Fruit fly (Drosophila melanogaster) whole organism, adult: ENCODE results near the gene CG33223.

ENCODE experiments used
- CG11617 ChIP-seq: fragments of 200-800 bp; sonication (Bioruptor generic); optimal IDR thresholded peaks from 2 replicates; lab custom pipeline; 2017; ENCODE audit warnings: mild to moderate bottlenecking, missing biosample characterization, missing genetic modification reagents, missing genetic modification characterization
- CG12768 ChIP-seq: fragments of 200-800 bp; sonication (Bioruptor generic); optimal IDR thresholded peaks from 2 replicates; lab custom pipeline; 2017; ENCODE audit warnings: missing biosample characterization, missing genetic modification characterization, mild to moderate bottlenecking, moderate library complexity, missing genetic modification reagents
- CG14711 ChIP-seq: fragments of 200-800 bp; sonication (Bioruptor generic); optimal IDR thresholded peaks from 2 replicates; lab custom pipeline; 2018; ENCODE audit warnings: missing biosample characterization, mild to moderate bottlenecking, missing genetic modification characterization, moderate library complexity
- CG1620 ChIP-seq: fragments of 200-800 bp; sonication (Bioruptor generic); optimal IDR thresholded peaks from 2 replicates; lab custom pipeline; 2016; ENCODE audit warnings: missing biosample characterization, missing genetic modification characterization
- CG33017 ChIP-seq: fragments of 200-800 bp; sonication (Bioruptor generic); optimal IDR thresholded peaks from 2 replicates; lab custom pipeline; 2018; ENCODE audit warnings: missing biosample characterization, mild to moderate bottlenecking, missing genetic modification characterization, moderate library complexity
- CG5204 ChIP-seq: fragments of 200-800 bp; sonication (Bioruptor generic); optimal IDR thresholded peaks from 2 replicates; lab custom pipeline; 2016; ENCODE audit warnings: missing biosample characterization, missing genetic modification characterization
- CG7045 ChIP-seq: fragments of 200-800 bp; sonication (Bioruptor generic); optimal IDR thresholded peaks from 2 replicates; lab custom pipeline; 2017; ENCODE audit warnings: missing biosample characterization, mild to moderate bottlenecking, missing genetic modification characterization
- CG7101 ChIP-seq: fragments of 200-800 bp; sonication (Bioruptor generic); optimal IDR thresholded peaks from 2 replicates; lab custom pipeline; 2018; ENCODE audit warnings: missing biosample characterization, mild to moderate bottlenecking, missing genetic modification characterization, moderate library complexity
- Crg-1 ChIP-seq: fragments of 200-800 bp; sonication (Bioruptor generic); optimal IDR thresholded peaks from 2 replicates; lab custom pipeline; 2016; ENCODE audit warnings: missing biosample characterization, missing genetic modification characterization
- Hr96 ChIP-seq: fragments of 200-800 bp; sonication (Bioruptor generic); optimal IDR thresholded peaks from 2 replicates; lab custom pipeline; 2016; ENCODE audit warnings: missing biosample characterization, missing genetic modification characterization
- Mnt ChIP-seq: fragments of 200-800 bp; sonication (Bioruptor generic); optimal IDR thresholded peaks from 2 replicates; lab custom pipeline; 2016; ENCODE audit warnings: missing biosample characterization, mild to moderate bottlenecking, missing genetic modification characterization
- bab1 ChIP-seq: fragments of 200-800 bp; sonication (Bioruptor generic); optimal IDR thresholded peaks from 3 replicates; lab custom pipeline; 2019; ENCODE audit warnings: missing biosample characterization, mild to moderate bottlenecking, missing genetic modification characterization, moderate library complexity
- cic ChIP-seq: fragments of 200-800 bp; sonication (Bioruptor generic); optimal IDR thresholded peaks from 2 replicates; lab custom pipeline; 2017; ENCODE audit warnings: missing biosample characterization, mild to moderate bottlenecking, missing genetic modification characterization, moderate library complexity
- cnc ChIP-seq, 2 experiments: fragments of >200 bp; optimal IDR thresholded peaks; 2 replicates each; lab custom pipeline; 2017
- kay ChIP-seq: fragments of 200-800 bp; sonication (Bioruptor generic); peaks from one replicate; lab custom pipeline; 2016; ENCODE audit warnings: missing biosample characterization, missing genetic modification characterization, borderline replicate concordance
- ovo ChIP-seq: fragments of 200-800 bp; sonication (Bioruptor generic); optimal IDR thresholded peaks from 2 replicates; lab custom pipeline; 2016; ENCODE audit warnings: missing biosample characterization, missing genetic modification characterization
- pad ChIP-seq: fragments of 200-800 bp; sonication (Bioruptor generic); optimal IDR thresholded peaks from 3 replicates; lab custom pipeline; 2017; ENCODE audit warnings: missing biosample characterization, missing genetic modification characterization, mild to moderate bottlenecking, moderate library complexity, missing genetic modification reagents
- tj ChIP-seq: fragments of 200-800 bp; sonication (Bioruptor generic); optimal IDR thresholded peaks from 3 replicates; lab custom pipeline; 2017; ENCODE audit warnings: missing biosample characterization, mild to moderate bottlenecking, missing genetic modification characterization, moderate library complexity
- toe ChIP-seq: fragments of 200-800 bp; sonication (Bioruptor generic); optimal IDR thresholded peaks from 2 replicates; lab custom pipeline; 2016; ENCODE audit warnings: missing biosample characterization, missing genetic modification characterization

The CG33223 gene

DNA sequence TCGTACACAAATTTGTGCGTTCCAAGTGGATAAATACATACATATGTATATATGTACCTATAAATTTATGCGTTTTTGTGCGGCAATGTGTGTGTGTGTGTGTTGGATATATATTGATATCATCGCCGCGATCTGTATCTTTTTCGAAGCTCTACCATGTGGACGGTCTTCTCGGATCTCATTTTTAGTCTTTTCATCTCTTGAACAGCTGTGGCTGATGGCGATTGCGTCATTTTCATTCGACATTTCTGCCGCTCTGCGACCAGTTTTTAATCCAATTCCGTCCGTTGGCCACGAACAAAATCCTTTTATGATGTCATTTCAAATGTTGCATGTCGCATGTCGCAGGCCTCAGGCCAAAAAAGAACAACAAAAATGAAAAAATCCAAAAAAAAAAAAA is 36.8 kb upstream of the CG33223 start:
- TF ChIP-seq CG33017 (tag; lab: Kevin White, UChicago) (no peak), CG12768 (GFP tag; lab: Kevin White, UChicago) (no peak), tj (GFP tag; lab: Kevin White, UChicago) (no peak), pad (no peak), bab1 (GFP tag; lab: Kevin White, UChicago) (no peak), CG7045 (GFP tag; lab: Kevin White, UChicago) (no peak), cnc (optimal IDR thresholded peaks at IDR 0.05; lab: Kevin White, UChicago) (no peak), kay (no peak), cic (GFP tag; lab: Kevin White, UChicago) (no peak)

DNA sequence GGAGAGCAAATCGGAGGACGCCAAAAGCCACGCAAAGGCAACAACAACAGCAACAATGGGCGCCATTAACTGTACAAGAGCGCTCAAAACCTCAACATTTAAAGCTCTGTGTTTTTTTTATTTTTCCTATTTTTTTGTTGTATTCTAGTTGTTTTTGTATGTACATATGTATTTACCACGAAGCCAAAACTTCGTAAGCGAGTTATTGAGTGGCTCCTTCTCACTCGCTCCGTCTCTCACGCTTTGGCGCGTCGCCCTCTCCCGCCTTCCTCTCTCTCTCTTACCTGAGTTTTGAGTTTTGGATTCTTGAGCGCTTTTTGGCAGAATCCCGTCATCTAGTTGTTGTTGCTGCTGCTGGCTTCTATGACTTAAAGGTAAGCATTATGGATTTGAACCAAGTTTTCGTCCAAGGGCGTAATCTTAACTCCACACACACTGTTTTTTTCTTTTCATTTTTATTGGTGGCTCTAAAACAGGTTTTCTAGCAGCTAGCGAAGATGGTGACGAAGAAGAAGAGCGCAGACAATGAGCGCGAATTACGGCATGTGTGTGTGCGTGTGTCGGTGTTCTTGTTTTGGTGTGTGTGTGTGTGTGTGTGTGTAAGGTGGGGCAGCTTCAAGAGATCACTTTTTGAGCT is 34.5 kb upstream of the CG33223 start:
- TF ChIP-seq pad (peak; percentile 67), ovo (GFP tag; lab: Kevin White, UChicago) (no peak), Hr96 (GFP tag; lab: Kevin White, UChicago) (no peak), CG14711 (no peak)

DNA sequence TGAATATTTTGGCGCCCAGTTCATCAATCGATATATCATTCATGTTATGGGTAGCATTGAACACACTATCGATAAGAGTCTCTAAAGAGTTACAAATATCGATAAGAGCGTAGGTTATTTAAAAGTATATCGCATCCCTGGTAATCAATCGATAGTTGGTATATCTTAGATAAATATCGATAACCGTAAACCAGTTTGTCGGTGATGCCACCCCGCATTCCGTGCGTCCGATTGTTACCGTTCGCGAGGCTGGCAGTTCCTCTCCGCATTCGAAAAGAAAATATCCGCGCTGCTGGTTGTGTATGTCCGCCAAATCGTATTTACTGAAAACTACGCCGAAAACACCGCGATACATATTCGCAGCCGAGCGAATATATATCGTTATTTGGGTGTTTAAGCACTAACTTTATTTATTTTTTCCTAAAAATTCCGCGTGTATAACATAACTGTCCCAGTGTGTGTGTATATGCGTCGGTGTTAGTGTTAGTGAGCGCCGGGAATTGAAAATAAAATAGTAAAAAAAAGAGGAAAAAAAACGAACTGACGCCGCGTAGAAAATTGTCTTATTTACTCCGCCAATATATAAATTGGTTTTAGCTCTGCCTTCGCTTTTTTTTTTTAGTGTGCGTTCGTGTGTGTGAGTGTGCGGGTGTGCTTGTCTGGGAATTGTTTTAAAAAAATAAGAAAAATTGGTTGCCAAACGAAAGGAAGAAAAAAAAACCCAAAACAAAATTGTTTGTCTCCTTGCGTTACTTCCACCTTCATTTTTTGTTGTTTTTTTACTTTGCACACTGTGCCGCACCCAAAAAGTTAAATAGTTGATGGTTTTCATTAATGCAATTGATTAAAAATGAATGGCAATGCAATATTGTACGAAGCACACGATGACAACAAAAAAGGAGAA is 33.7 kb upstream of the CG33223 start, which contains the start of gene Nrg:
Nrg (plus strand) TSS at position 253 of the 904 bp plus-strand sequence.
- TF ChIP-seq kay (no peak), bab1 (GFP tag; lab: Kevin White, UChicago) (peak; percentile 89), pad (peak; percentile 39), ovo (GFP tag; lab: Kevin White, UChicago) (peak; percentile 3), CG5204 (GFP tag; lab: Kevin White, UChicago) (no peak), Mnt (peak; percentile 65), CG12768 (GFP tag; lab: Kevin White, UChicago) (peak; percentile 14), CG7045 (GFP tag; lab: Kevin White, UChicago) (no peak), toe (peak; percentile 3), CG1620 (GFP tag; lab: Kevin White, UChicago) (peak; percentile 44), tj (GFP tag; lab: Kevin White, UChicago) (peak; percentile 21), CG11617 (GFP tag; lab: Kevin White, UChicago) (peak; percentile 1), CG7101 (peak; percentile 17), CG14711 (no peak), cnc (optimal IDR thresholded peaks at IDR 0.05; lab: Kevin White, UChicago) (no peak), cic (GFP tag; lab: Kevin White, UChicago) (peak; percentile 11), Crg-1 (GFP tag; lab: Kevin White, UChicago) (peak; percentile 40), Hr96 (GFP tag; lab: Kevin White, UChicago) (no peak)

DNA sequence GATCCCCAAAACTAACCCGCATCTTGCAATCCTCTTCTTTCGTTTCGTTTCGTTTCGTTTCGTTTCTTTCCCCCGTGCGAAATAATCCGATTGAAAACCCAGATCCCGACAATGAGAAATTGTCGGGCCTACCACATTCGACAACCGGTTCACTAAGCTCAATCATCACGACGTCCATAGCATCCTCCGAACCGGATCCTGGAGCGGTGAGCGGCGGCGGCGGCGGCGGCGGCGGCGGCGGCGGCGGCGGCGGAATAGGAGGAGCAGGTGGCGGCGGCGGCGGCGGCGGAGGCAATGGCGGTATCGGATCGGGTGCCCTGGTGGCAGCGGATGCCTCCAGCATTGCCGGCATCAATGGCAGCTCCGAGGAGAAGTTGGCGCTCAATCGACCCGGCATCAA is 28.6 kb upstream of the CG33223 start:
- TF ChIP-seq Crg-1 (GFP tag; lab: Kevin White, UChicago) = no peak
- TF ChIP-seq kay = no peak
- no peak for TF ChIP-seq tj (GFP tag; lab: Kevin White, UChicago)
- TF ChIP-seq Hr96 (GFP tag; lab: Kevin White, UChicago) = no peak
- no peak for TF ChIP-seq pad
- TF ChIP-seq toe = no peak
- no peak for TF ChIP-seq CG12768 (GFP tag; lab: Kevin White, UChicago)
- no peak for TF ChIP-seq cic (GFP tag; lab: Kevin White, UChicago)
- no peak for TF ChIP-seq CG1620 (GFP tag; lab: Kevin White, UChicago)
- TF ChIP-seq CG7045 (GFP tag; lab: Kevin White, UChicago) = no peak
- TF ChIP-seq bab1 (GFP tag; lab: Kevin White, UChicago) = no peak
- no peak for TF ChIP-seq CG11617 (GFP tag; lab: Kevin White, UChicago)
- TF ChIP-seq Mnt = no peak
- TF ChIP-seq cnc (optimal IDR thresholded peaks at IDR 0.05; lab: Kevin White, UChicago) = no peak
- TF ChIP-seq ovo (GFP tag; lab: Kevin White, UChicago) = no peak

DNA sequence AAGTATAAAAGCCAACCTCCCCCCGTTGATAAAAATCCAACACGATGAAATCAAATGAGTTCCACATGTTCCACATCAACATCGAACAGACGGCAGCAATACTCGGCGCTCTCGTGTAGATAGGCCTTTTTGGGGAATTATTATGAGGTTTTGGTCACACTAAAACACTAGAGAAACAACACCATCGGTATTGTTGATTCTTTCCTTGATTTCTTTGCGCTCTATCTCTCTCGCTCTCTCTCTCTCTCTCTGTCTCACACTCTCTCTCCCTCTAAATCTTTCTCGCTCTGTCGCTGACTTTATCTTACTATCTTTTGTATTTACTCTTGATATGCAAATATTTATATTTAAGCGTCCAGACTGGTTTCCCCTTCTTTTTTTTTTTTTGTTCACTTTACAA is 27.0 kb upstream of the CG33223 start:
- TF ChIP-seq kay (no peak), cnc (optimal IDR thresholded peaks at IDR 0.05; lab: Kevin White, UChicago) (no peak), CG7101 (peak; percentile 49), CG7045 (GFP tag; lab: Kevin White, UChicago) (peak; percentile 23), ovo (GFP tag; lab: Kevin White, UChicago) (no peak), cic (GFP tag; lab: Kevin White, UChicago) (no peak), bab1 (GFP tag; lab: Kevin White, UChicago) (no peak)

DNA sequence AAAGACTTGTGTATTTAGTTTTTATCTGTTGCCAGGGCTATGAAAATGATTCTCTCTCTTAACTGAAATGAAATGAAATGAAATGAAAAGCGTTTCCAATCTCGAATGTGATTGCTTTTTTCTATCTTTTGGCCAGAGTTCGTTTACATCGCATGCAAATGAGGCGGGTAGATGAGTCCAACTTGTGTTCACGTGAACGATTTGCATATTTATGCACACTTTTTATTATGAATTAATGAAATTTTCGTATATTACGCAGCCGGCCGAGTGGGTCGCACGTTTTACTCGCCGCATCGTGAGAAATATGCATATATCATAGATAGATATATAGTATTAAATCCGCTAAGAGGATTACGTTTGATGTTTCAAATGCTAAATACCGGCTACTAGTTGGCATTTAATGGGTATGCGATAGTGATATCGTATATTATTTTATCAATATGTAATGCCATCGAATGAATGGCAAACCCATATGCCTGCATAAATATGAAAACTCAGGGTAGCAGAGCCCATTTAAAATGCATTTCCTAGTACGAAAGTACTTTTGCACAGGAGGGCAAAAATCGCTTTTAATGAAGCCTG is 21.4 kb upstream of the CG33223 start:
- no peak for TF ChIP-seq Crg-1 (GFP tag; lab: Kevin White, UChicago)
- TF ChIP-seq toe = no peak
- no peak for TF ChIP-seq CG12768 (GFP tag; lab: Kevin White, UChicago)
- TF ChIP-seq CG33017 (tag; lab: Kevin White, UChicago) = no peak
